Worm (Caenorhabditis elegans) whole organism, midembryonic: ENCODE data around the gene K01A12.2.

Experiments
- cog-1 ChIP-seq: sonication (generic microtip); optimal IDR thresholded peaks from 2 replicates; lab custom pipeline; 2016; ENCODE audit warnings: missing genetic modification characterization, missing compliant biosample characterization
- flt-1 ChIP-seq: fragments of 200-800 bp; sonication (Bioruptor generic); IDR thresholded peaks from 2 replicates; pipeline ENCODE4 v1.3.6; 2022; ENCODE audit warnings: missing genetic modification characterization, missing compliant biosample characterization
- klf-2 ChIP-seq: fragments of 200-800 bp; sonication (Bioruptor generic); conservative IDR thresholded peaks from 2 replicates; pipeline ENCODE4 v1.3.6; 2022; ENCODE audit warnings: missing genetic modification reagents, missing genetic modification characterization, missing compliant biosample characterization
- med-1 ChIP-seq: sonication (generic microtip); optimal IDR thresholded peaks from 2 replicates; lab custom pipeline; 2017; ENCODE audit warnings: missing genetic modification characterization, mild to moderate bottlenecking, missing compliant biosample characterization, antibody characterized with exemption, missing genetic modification reagents; ENCODE audit not compliant: insufficient read depth
- ztf-23 ChIP-seq: fragments of 200-800 bp; sonication (Bioruptor generic); IDR thresholded peaks from 2 replicates; pipeline ENCODE4 v1.3.6; 2022; ENCODE audit warnings: missing genetic modification reagents, missing genetic modification characterization, missing compliant biosample characterization
- ztf-29 ChIP-seq: fragments of 200-800 bp; sonication (Bioruptor generic); IDR thresholded peaks from 2 replicates; pipeline ENCODE4 v1.3.6; 2022; ENCODE audit warnings: missing genetic modification reagents, missing genetic modification characterization, missing compliant biosample characterization

DNA sequence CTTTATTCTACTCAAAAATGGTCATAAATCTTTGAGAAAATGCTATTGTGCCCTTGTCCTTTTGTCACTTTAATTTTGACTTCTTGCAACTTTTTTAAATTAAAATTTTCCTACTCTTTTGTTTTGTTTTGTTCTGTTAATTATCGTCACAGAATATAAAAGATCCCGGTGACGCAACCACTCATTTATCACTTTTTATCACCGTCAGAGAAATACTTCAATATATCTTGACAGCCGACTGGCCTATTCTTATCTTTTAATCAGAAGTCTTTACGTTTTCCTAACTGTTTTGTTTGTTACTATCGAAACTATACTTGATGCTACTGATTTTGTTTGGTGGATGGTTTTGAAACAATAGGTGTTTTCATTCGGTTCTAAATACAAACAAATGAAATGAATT is 42.9 kb downstream of the K01A12.2 start:
- TF ChIP-seq klf-2: no peak
- no peak for TF ChIP-seq cog-1 (tag; lab: Kevin White, UChicago)
- no peak for TF ChIP-seq ztf-23 (GFP tag; lab: Robert Waterston, UW)
- no peak for TF ChIP-seq med-1 (GFP tag; lab: Kevin White, UChicago)
- no peak for TF ChIP-seq ztf-29 (GFP tag; lab: Robert Waterston, UW)
- no peak for TF ChIP-seq flt-1
